Fruit fly (Drosophila melanogaster) Kc167 (cell line): Measurements from ENCODE around the gene AOX2.

Source experiments
- Sin3A ChIP-seq: fragments of >200 bp; optimal IDR thresholded peaks from 2 replicates; lab custom pipeline; 2018; ENCODE audit warnings: missing external identifiers
- h ChIP-seq: fragments of >200 bp; optimal IDR thresholded peaks from 3 replicates; lab custom pipeline; 2018; ENCODE audit warnings: missing external identifiers

dm6 chr3R:15531373-15531772, 10.8 kb downstream of the AOX2 start, which contains the start of gene CG31296:
- TF ChIP-seq h (lab: Kevin White, UChicago), result no peak
- TF ChIP-seq Sin3A (lab: Kevin White, UChicago), result no peak
